Worm (Caenorhabditis elegans) whole organism, L2 larva: ENCODE data around the gene hars-1.
A peak's percentile ranks its signal among the peaks of the same experiment; 100 is the strongest.

Source experiments
- C34F6.9 ChIP-seq: fragments of 150-350 bp; optimal IDR thresholded peaks from 2 replicates; lab custom pipeline; 2014; ENCODE audit warnings: missing biosample characterization, missing genetic modification characterization
- F13H6.1 ChIP-seq: sonication (generic microtip); optimal IDR thresholded peaks from 2 replicates; lab custom pipeline; 2016; ENCODE audit warnings: missing genetic modification characterization, missing compliant biosample characterization
- R02D3.7 ChIP-seq: fragments of 150-350 bp; optimal IDR thresholded peaks from 2 replicates; lab custom pipeline; 2014; ENCODE audit warnings: missing biosample characterization, missing genetic modification characterization
- Y55F3AM.14 ChIP-seq: fragments of 200-800 bp; sonication (Bioruptor generic); optimal IDR thresholded peaks from 2 replicates; lab custom pipeline; 2018; ENCODE audit warnings: mild to moderate bottlenecking, missing genetic modification characterization, missing compliant biosample characterization
- ZK546.5 ChIP-seq: sonication (generic microtip); optimal IDR thresholded peaks from 2 replicates; lab custom pipeline; 2017; ENCODE audit warnings: missing biosample characterization, missing genetic modification characterization
- alr-1 ChIP-seq: fragments of 150-350 bp; optimal IDR thresholded peaks from 2 replicates; lab custom pipeline; 2014; ENCODE audit warnings: missing biosample characterization, missing genetic modification characterization
- ama-1 ChIP-seq: fragments of 150-350 bp; optimal IDR thresholded peaks from 2 replicates; lab custom pipeline; 2018; ENCODE audit warnings: inconsistent platforms
- blmp-1 ChIP-seq: sonication (generic microtip); optimal IDR thresholded peaks from 2 replicates; lab custom pipeline; 2017; ENCODE audit warnings: missing genetic modification characterization, mild to moderate bottlenecking, missing compliant biosample characterization, antibody characterized with exemption, moderate library complexity; ENCODE audit not compliant: insufficient read depth
- ceh-16 ChIP-seq: fragments of 150-350 bp; optimal IDR thresholded peaks from 2 replicates; lab custom pipeline; 2014; ENCODE audit warnings: missing biosample characterization, missing genetic modification characterization
- crh-2 ChIP-seq: sonication (generic microtip); optimal IDR thresholded peaks from 2 replicates; lab custom pipeline; 2017; ENCODE audit warnings: missing biosample characterization, missing genetic modification characterization
- dmd-4 ChIP-seq: sonication (generic microtip); optimal IDR thresholded peaks from 2 replicates; lab custom pipeline; 2017; ENCODE audit warnings: missing biosample characterization, missing genetic modification characterization
- egl-27 ChIP-seq: sonication (generic microtip); optimal IDR thresholded peaks from 3 replicates; lab custom pipeline; 2017; ENCODE audit warnings: missing biosample characterization, missing genetic modification reagents, missing genetic modification characterization
- elt-1 ChIP-seq: fragments of 150-350 bp; optimal IDR thresholded peaks from 2 replicates; lab custom pipeline; 2014; ENCODE audit warnings: missing biosample characterization, missing genetic modification characterization
- fos-1 ChIP-seq: fragments of 150-350 bp; optimal IDR thresholded peaks from 2 replicates; lab custom pipeline; 2014; ENCODE audit warnings: missing biosample characterization, missing genetic modification characterization
- lin-11 ChIP-seq: fragments of 150-350 bp; sonication (generic microtip); optimal IDR thresholded peaks from 2 replicates; lab custom pipeline; 2014; ENCODE audit warnings: missing biosample characterization, missing genetic modification characterization, inconsistent platforms, mixed read lengths
- lin-13 ChIP-seq: fragments of 150-350 bp; optimal IDR thresholded peaks from 2 replicates; lab custom pipeline; 2014; ENCODE audit warnings: missing biosample characterization, missing genetic modification reagents, missing genetic modification characterization
- lin-39 ChIP-seq: fragments of 150-350 bp; optimal IDR thresholded peaks from 2 replicates; lab custom pipeline; 2014; ENCODE audit warnings: missing biosample characterization, missing genetic modification reagents, missing genetic modification characterization
- lsy-2 ChIP-seq, 2 experiments: fragments of 150-350 bp in 1 of 2; sonication (generic microtip) in 1 of 2; optimal IDR thresholded peaks; 2 replicates each; lab custom pipeline; 2014 to 2017; ENCODE audit warnings: missing biosample characterization in 2 of 2, missing genetic modification characterization in 2 of 2
- mbf-1 ChIP-seq: sonication (generic microtip); optimal IDR thresholded peaks from 2 replicates; lab custom pipeline; 2017; ENCODE audit warnings: missing biosample characterization, missing genetic modification characterization
- mdl-1 ChIP-seq, 2 experiments: fragments of 150-350 bp in 1 of 2; sonication (generic microtip) in 1 of 2; optimal IDR thresholded peaks; 2 replicates each; lab custom pipeline; 2017; ENCODE audit warnings: missing biosample characterization in 2 of 2, missing genetic modification characterization in 2 of 2
- nhr-10 ChIP-seq: sonication (generic microtip); optimal IDR thresholded peaks from 2 replicates; lab custom pipeline; 2017; ENCODE audit warnings: missing biosample characterization, missing genetic modification characterization
- nhr-11 ChIP-seq: fragments of 150-350 bp; optimal IDR thresholded peaks from 2 replicates; lab custom pipeline; 2014; ENCODE audit warnings: missing biosample characterization, missing genetic modification characterization
- nhr-12 ChIP-seq: fragments of 150-350 bp; optimal IDR thresholded peaks from 2 replicates; lab custom pipeline; 2014; ENCODE audit warnings: missing biosample characterization, missing genetic modification characterization
- nhr-129 ChIP-seq: fragments of 150-350 bp; optimal IDR thresholded peaks from 2 replicates; lab custom pipeline; 2014; ENCODE audit warnings: missing biosample characterization, missing genetic modification characterization
- nhr-21 ChIP-seq: fragments of 150-350 bp; optimal IDR thresholded peaks from 2 replicates; lab custom pipeline; 2014; ENCODE audit warnings: missing biosample characterization, missing genetic modification characterization
- nhr-23 ChIP-seq: fragments of 150-350 bp; optimal IDR thresholded peaks from 2 replicates; lab custom pipeline; 2014; ENCODE audit warnings: missing biosample characterization, missing genetic modification reagents, missing genetic modification characterization
- nhr-237 ChIP-seq: fragments of 150-350 bp; optimal IDR thresholded peaks from 2 replicates; lab custom pipeline; 2014; ENCODE audit warnings: missing biosample characterization, missing genetic modification characterization
- nhr-25 ChIP-seq: fragments of 150-350 bp; sonication (generic microtip); optimal IDR thresholded peaks from 3 replicates; lab custom pipeline; 2014; ENCODE audit warnings: missing biosample characterization, missing genetic modification characterization
- nhr-6 ChIP-seq: fragments of 150-350 bp; optimal IDR thresholded peaks from 2 replicates; lab custom pipeline; 2014; ENCODE audit warnings: missing biosample characterization, missing genetic modification characterization
- nhr-77 ChIP-seq: fragments of 150-350 bp; optimal IDR thresholded peaks from 2 replicates; lab custom pipeline; 2014; ENCODE audit warnings: missing biosample characterization, missing genetic modification characterization
- peb-1 ChIP-seq: fragments of 150-350 bp; optimal IDR thresholded peaks from 2 replicates; lab custom pipeline; 2014; ENCODE audit warnings: missing biosample characterization, missing genetic modification characterization
- sem-4 ChIP-seq: fragments of 150-350 bp; optimal IDR thresholded peaks from 2 replicates; lab custom pipeline; 2014; ENCODE audit warnings: missing biosample characterization, missing genetic modification reagents, missing genetic modification characterization
- skn-1 ChIP-seq: sonication (generic microtip); optimal IDR thresholded peaks from 2 replicates; lab custom pipeline; 2017; ENCODE audit warnings: missing biosample characterization, missing genetic modification characterization
- snpc-4 ChIP-seq: fragments of 150-350 bp; optimal IDR thresholded peaks from 2 replicates; lab custom pipeline; 2014; ENCODE audit warnings: missing biosample characterization, missing genetic modification characterization
- unc-39 ChIP-seq: fragments of 150-350 bp; optimal IDR thresholded peaks from 2 replicates; lab custom pipeline; 2014; ENCODE audit warnings: missing biosample characterization, missing genetic modification characterization
- unc-55 ChIP-seq: fragments of 150-350 bp; sonication (generic microtip); optimal IDR thresholded peaks from 3 replicates; lab custom pipeline; 2014; ENCODE audit warnings: missing biosample characterization, missing genetic modification reagents, missing genetic modification characterization
- unc-62 ChIP-seq: fragments of 150-350 bp; optimal IDR thresholded peaks from 2 replicates; lab custom pipeline; 2014; ENCODE audit warnings: missing biosample characterization, missing genetic modification reagents, missing genetic modification characterization
- zag-1 ChIP-seq: fragments of 150-350 bp; optimal IDR thresholded peaks from 2 replicates; lab custom pipeline; 2014; ENCODE audit warnings: missing biosample characterization, missing genetic modification characterization
- ztf-11 ChIP-seq: sonication (generic microtip); optimal IDR thresholded peaks from 2 replicates; lab custom pipeline; 2017; ENCODE audit warnings: missing biosample characterization, missing genetic modification characterization
- ztf-4 ChIP-seq: fragments of 150-350 bp; optimal IDR thresholded peaks from 2 replicates; lab custom pipeline; 2014; ENCODE audit warnings: missing biosample characterization, missing genetic modification characterization

hars-1 gene

ce11 chrIV:10817030-10817429 is 41.7 kb upstream of the hars-1 start:
- TF ChIP-seq mbf-1 (no peak), C34F6.9 (tag; lab: Kevin White, UChicago) (peak; percentile 14), nhr-21 (tag; lab: Kevin White, UChicago) (peak; percentile 3), mdl-1 (tag; optimal IDR thresholded peaks at IDR 0.05; lab: Kevin White, UChicago) (peak in 1 of 2 experiments; percentile 12), R02D3.7 (tag; lab: Kevin White, UChicago) (no peak), nhr-25 (no peak), fos-1 (tag; lab: Kevin White, UChicago) (peak; percentile 11), nhr-10 (tag; lab: Kevin White, UChicago) (no peak), blmp-1 (tag; lab: Kevin White, UChicago) (peak; percentile 66), peb-1 (tag; lab: Kevin White, UChicago) (peak; percentile 91), skn-1 (tag; lab: Kevin White, UChicago) (no peak), nhr-129 (tag; lab: Kevin White, UChicago) (peak; percentile 32), unc-55 (peak; percentile 10)

DNA sequence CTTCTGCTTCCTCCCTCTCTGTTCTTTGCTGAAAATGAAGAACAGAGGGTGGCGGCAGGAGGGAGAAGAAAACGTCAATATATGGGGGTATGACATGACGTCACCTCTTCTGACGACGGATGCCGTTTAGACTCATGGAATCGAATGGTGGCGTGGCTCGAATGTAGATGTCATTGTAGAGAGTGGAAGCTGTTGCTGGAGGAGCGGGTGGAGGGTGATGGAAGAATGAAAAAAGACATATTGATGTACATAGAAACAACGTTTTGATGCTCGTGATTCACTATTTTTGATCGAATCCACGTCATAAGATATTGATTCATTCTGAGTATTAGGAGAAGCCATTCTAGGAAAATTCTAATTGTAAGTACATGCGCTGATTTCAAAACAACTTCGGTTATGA is 39.7 kb upstream of the hars-1 start:
- TF ChIP-seq ztf-4 (no peak), crh-2 (tag; lab: Kevin White, UChicago) (peak; percentile 14), zag-1 (tag; lab: Kevin White, UChicago) (peak; percentile 24), elt-1 (tag; lab: Kevin White, UChicago) (no peak), C34F6.9 (tag; lab: Kevin White, UChicago) (peak; percentile 47), unc-62 (GFP tag; lab: Kevin White, UChicago) (no peak), snpc-4 (tag; lab: Kevin White, UChicago) (no peak), nhr-129 (tag; lab: Kevin White, UChicago) (peak; percentile 42), lin-13 (no peak), lin-11 (tag; lab: Kevin White, UChicago) (peak; percentile 16), unc-55 (peak; percentile 47), skn-1 (tag; lab: Kevin White, UChicago) (no peak), Y55F3AM.14 (GFP tag; lab: Kevin White, UChicago) (no peak)

ce11 chrIV:10820114-10820513 is 38.6 kb upstream of the hars-1 start:
- TF ChIP-seq fos-1 (tag; lab: Kevin White, UChicago), result peak; percentile 22
- no peak for TF ChIP-seq nhr-6

ce11 chrIV:10820837-10821671 is 37.7 kb upstream of the hars-1 start:
- TF ChIP-seq egl-27 (no peak), nhr-12 (tag; lab: Kevin White, UChicago) (no peak), C34F6.9 (tag; lab: Kevin White, UChicago) (no peak), alr-1 (no peak)

- TF ChIP-seq unc-39 (tag; lab: Kevin White, UChicago) (peak; percentile 61), fos-1 (tag; lab: Kevin White, UChicago) (peak; percentile 80), peb-1 (tag; lab: Kevin White, UChicago) (no peak), nhr-23 (no peak), alr-1 (no peak), R02D3.7 (tag; lab: Kevin White, UChicago) (no peak), F13H6.1 (peak; percentile 97), lsy-2 (tag; optimal IDR thresholded peaks at IDR 0.05; lab: Kevin White, UChicago) (peak; percentile 62 to 80), ZK546.5 (tag; lab: Kevin White, UChicago) (no peak), zag-1 (tag; lab: Kevin White, UChicago) (peak; percentile 85), nhr-129 (tag; lab: Kevin White, UChicago) (peak; percentile 98), ceh-16 (peak; percentile 65), unc-62 (GFP tag; lab: Kevin White, UChicago) (no peak), mbf-1 (no peak), lin-39 (tag; lab: Kevin White, UChicago) (peak; percentile 80), nhr-6 (peak; percentile 95), nhr-237 (tag; lab: Kevin White, UChicago) (no peak), nhr-25 (peak; percentile 92), ztf-4 (peak; percentile 93), nhr-21 (tag; lab: Kevin White, UChicago) (peak; percentile 87), crh-2 (tag; lab: Kevin White, UChicago) (peak; percentile 85), mdl-1 (tag; optimal IDR thresholded peaks at IDR 0.05; lab: Kevin White, UChicago) (peak; percentile 32), nhr-10 (tag; lab: Kevin White, UChicago) (peak; percentile 38), lin-11 (tag; lab: Kevin White, UChicago) (peak; percentile 46), elt-1 (tag; lab: Kevin White, UChicago) (no peak), egl-27 (peak; percentile 72), dmd-4 (tag; lab: Kevin White, UChicago) (no peak), ama-1 (lab: Kevin White, UChicago) (peak; percentile 78), nhr-77 (tag; lab: Kevin White, UChicago) (no peak), ztf-11 (tag; lab: Kevin White, UChicago) (no peak), sem-4 (tag; lab: Kevin White, UChicago) (peak; percentile 85), nhr-11 (tag; lab: Kevin White, UChicago) (no peak), blmp-1 (tag; lab: Kevin White, UChicago) (peak; percentile 96)
These were observed 37.0 kb upstream of the hars-1 start for ce11 chrIV:10821672-10822304.
